Fruit fly (Drosophila melanogaster): Measurements from ENCODE around the gene CG8765.

DNA sequence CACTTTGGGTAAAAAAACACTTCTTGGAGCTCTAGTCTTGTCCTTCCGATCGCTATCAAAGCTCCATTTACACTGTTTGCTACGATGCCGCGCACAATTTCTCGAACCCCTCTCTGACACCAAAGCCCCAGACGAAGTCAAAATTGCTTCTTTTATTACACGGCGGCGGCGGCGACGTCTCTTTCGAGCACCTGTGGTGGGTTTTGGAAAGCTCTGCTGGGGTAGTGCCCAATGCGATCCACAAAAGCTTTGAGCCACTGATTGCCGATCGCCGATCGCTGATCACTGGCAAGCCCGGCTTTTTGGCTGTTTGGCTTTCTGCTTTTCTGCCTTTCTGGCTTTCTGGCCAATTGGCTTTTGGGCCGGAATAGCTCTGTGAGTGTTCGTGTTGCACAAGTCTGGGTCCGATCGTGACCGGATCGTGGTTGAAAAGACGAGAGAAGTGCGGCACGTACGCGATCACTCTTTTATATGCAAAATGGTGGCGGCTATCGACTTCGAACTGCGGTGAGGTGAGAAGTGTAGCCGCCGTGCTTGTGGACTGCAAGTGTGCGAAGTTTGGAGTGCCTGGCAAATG, 20.5 kb upstream of the CG8765 start, which contains the start of gene serp:
- no peak for TF ChIP-seq CTCF (optimal IDR thresholded peaks at IDR 0.05)
- TF ChIP-seq CG8478 (optimal IDR thresholded peaks at IDR 0.05), result no peak

Data from S2 (cell line).